Worm (Caenorhabditis elegans) whole organism, young adult: ENCODE data around the gene nep-18.
"Not testable (repeated sequence)": the region's sequence is repeated elsewhere in the genome, so short reads cannot be mapped to it uniquely, and the experiment has no call there.

ENCODE experiments used
- B0336.3 ChIP-seq: fragments of 200-800 bp; sonication (Bioruptor generic); IDR thresholded peaks from 2 replicates; pipeline ENCODE4 v1.3.6; 2022; ENCODE audit warnings: missing genetic modification characterization, missing compliant biosample characterization
- F22D6.2 ChIP-seq: sonication (generic microtip); optimal IDR thresholded peaks from 2 replicates; lab custom pipeline; 2016; ENCODE audit warnings: mild to moderate bottlenecking, missing genetic modification characterization, missing compliant biosample characterization
- F23B12.7 ChIP-seq: sonication (generic microtip); optimal IDR thresholded peaks from 2 replicates; lab custom pipeline; 2017; ENCODE audit warnings: missing genetic modification characterization, mild to moderate bottlenecking, missing compliant biosample characterization, antibody characterized with exemption, moderate library complexity; ENCODE audit not compliant: insufficient read depth
- F39B2.1 ChIP-seq: fragments of 200-800 bp; sonication (Bioruptor generic); IDR thresholded peaks from 2 replicates; pipeline ENCODE4 v1.3.6; 2022; ENCODE audit warnings: missing genetic modification reagents, missing genetic modification characterization, missing compliant biosample characterization
- F49E8.2 ChIP-seq: sonication (generic microtip); optimal IDR thresholded peaks from 3 replicates; lab custom pipeline; 2017; ENCODE audit warnings: missing genetic modification characterization, mild to moderate bottlenecking, missing compliant biosample characterization, antibody characterized with exemption, moderate library complexity; ENCODE audit not compliant: insufficient read depth
- F52B5.7 ChIP-seq: sonication (generic microtip); optimal IDR thresholded peaks from 2 replicates; lab custom pipeline; 2016; ENCODE audit warnings: mild to moderate bottlenecking, missing genetic modification characterization, missing compliant biosample characterization
- F55B11.4 ChIP-seq: sonication (generic microtip); optimal IDR thresholded peaks from 2 replicates; lab custom pipeline; 2016; ENCODE audit warnings: missing compliant biosample characterization, missing genetic modification characterization, borderline replicate concordance; ENCODE audit not compliant: insufficient read depth
- Y67H2A.10 ChIP-seq: fragments of 200-800 bp; sonication (Bioruptor generic); conservative IDR thresholded peaks from 2 replicates; pipeline ENCODE4 v1.3.6; 2022; ENCODE audit warnings: missing genetic modification reagents, missing genetic modification characterization, missing compliant biosample characterization
- ZK185.1 ChIP-seq: sonication (generic microtip); optimal IDR thresholded peaks from 2 replicates; lab custom pipeline; 2016; ENCODE audit warnings: mild to moderate bottlenecking, missing genetic modification characterization, missing compliant biosample characterization; ENCODE audit not compliant: poor library complexity, severe bottlenecking
- aptf-2 ChIP-seq: fragments of 200-800 bp; sonication (Bioruptor generic); conservative IDR thresholded peaks from 2 replicates; pipeline ENCODE4 v1.3.6; 2022; ENCODE audit warnings: missing genetic modification reagents, missing genetic modification characterization, missing compliant biosample characterization
- aptf-3 ChIP-seq: fragments of 200-800 bp; sonication (Bioruptor generic); IDR thresholded peaks from 2 replicates; pipeline ENCODE4 v1.3.6; 2022; ENCODE audit warnings: missing genetic modification characterization, missing compliant biosample characterization
- atf-7 ChIP-seq: sonication (generic microtip); optimal IDR thresholded peaks from 2 replicates; lab custom pipeline; 2017; ENCODE audit warnings: mild to moderate bottlenecking, missing genetic modification characterization, missing compliant biosample characterization
- athp-1 ChIP-seq: sonication (generic microtip); optimal IDR thresholded peaks from 2 replicates; lab custom pipeline; 2017; ENCODE audit warnings: mild to moderate bottlenecking, missing genetic modification characterization, missing compliant biosample characterization
- bed-2 ChIP-seq: fragments of 200-800 bp; sonication (Bioruptor generic); IDR thresholded peaks from 2 replicates; pipeline ENCODE4 v1.3.6; 2022; ENCODE audit warnings: missing genetic modification reagents, missing genetic modification characterization, missing compliant biosample characterization
- cebp-2 ChIP-seq: fragments of 200-800 bp; sonication (Bioruptor generic); IDR thresholded peaks from 2 replicates; pipeline ENCODE4 v1.3.6; 2022; ENCODE audit warnings: missing genetic modification characterization, missing compliant biosample characterization
- ceh-40 ChIP-seq: fragments of 200-800 bp; sonication (Bioruptor generic); IDR thresholded peaks from 2 replicates; pipeline ENCODE4 v1.3.6; 2022; ENCODE audit warnings: missing genetic modification characterization, missing compliant biosample characterization
- chd-7 ChIP-seq: sonication (generic microtip); optimal IDR thresholded peaks from 2 replicates; lab custom pipeline; 2016; ENCODE audit warnings: mild to moderate bottlenecking, missing genetic modification characterization, moderate library complexity, missing compliant biosample characterization
- dox-1 ChIP-seq: fragments of 200-800 bp; sonication (Bioruptor generic); IDR thresholded peaks from 2 replicates; pipeline ENCODE4 v1.3.6; 2022; ENCODE audit warnings: missing genetic modification reagents, missing genetic modification characterization, missing compliant biosample characterization
- dpl-1 ChIP-seq: fragments of 150-350 bp; optimal IDR thresholded peaks from 2 replicates; lab custom pipeline; 2014; ENCODE audit warnings: missing biosample characterization, missing genetic modification reagents, missing genetic modification characterization
- egl-18 ChIP-seq: fragments of 200-800 bp; sonication (Bioruptor generic); IDR thresholded peaks from 2 replicates; pipeline ENCODE4 v1.3.6; 2022; ENCODE audit warnings: missing genetic modification reagents, missing genetic modification characterization, missing compliant biosample characterization
- fkh-3 ChIP-seq: sonication (generic microtip); optimal IDR thresholded peaks from 2 replicates; lab custom pipeline; 2016; ENCODE audit warnings: mild to moderate bottlenecking, missing genetic modification characterization, missing compliant biosample characterization
- hmg-20 ChIP-seq: fragments of 200-800 bp; sonication (Bioruptor generic); IDR thresholded peaks from 2 replicates; pipeline ENCODE4 v1.3.6; 2022; ENCODE audit warnings: missing genetic modification reagents, missing genetic modification characterization, missing compliant biosample characterization
- lsy-27 ChIP-seq: sonication (generic microtip); optimal IDR thresholded peaks from 2 replicates; lab custom pipeline; 2017; ENCODE audit warnings: missing genetic modification characterization, mild to moderate bottlenecking, missing compliant biosample characterization, antibody characterized with exemption, missing genotype, borderline replicate concordance; ENCODE audit not compliant: insufficient read depth
- madf-3 ChIP-seq: fragments of 200-800 bp; sonication (Bioruptor generic); IDR thresholded peaks from 2 replicates; pipeline ENCODE4 v1.3.6; 2022; ENCODE audit warnings: missing genetic modification reagents, missing genetic modification characterization, missing compliant biosample characterization
- nfya-2 ChIP-seq: fragments of 200-800 bp; sonication (Bioruptor generic); IDR thresholded peaks from 2 replicates; pipeline ENCODE4 v1.3.6; 2022; ENCODE audit warnings: missing genetic modification reagents, missing genetic modification characterization, missing compliant biosample characterization
- nfyb-1 ChIP-seq: fragments of 200-800 bp; sonication (Bioruptor generic); IDR thresholded peaks from 2 replicates; pipeline ENCODE4 v1.3.6; 2022; ENCODE audit warnings: missing genetic modification reagents, missing genetic modification characterization, missing compliant biosample characterization
- nhr-80 ChIP-seq: sonication (generic microtip); optimal IDR thresholded peaks from 2 replicates; lab custom pipeline; 2016; ENCODE audit warnings: missing genetic modification characterization, missing compliant biosample characterization
- rec-8 ChIP-seq, 2 experiments: sonication (generic microtip); optimal IDR thresholded peaks; 2 replicates each; lab custom pipeline; 2016; ENCODE audit warnings: mild to moderate bottlenecking in 2 of 2, missing genetic modification characterization in 2 of 2, missing genetic modification reagents in 2 of 2, missing genotype in 2 of 2, missing biosample characterization in 1 of 2, missing compliant biosample characterization in 1 of 2, moderate library complexity in 1 of 2
- sea-2 ChIP-seq: fragments of 200-800 bp; sonication (Bioruptor generic); IDR thresholded peaks from 2 replicates; pipeline ENCODE4 v1.3.6; 2022; ENCODE audit warnings: missing genetic modification characterization, missing compliant biosample characterization
- snpc-1.1 ChIP-seq: sonication (generic microtip); optimal IDR thresholded peaks from 2 replicates; lab custom pipeline; 2017; ENCODE audit warnings: missing genetic modification characterization, mild to moderate bottlenecking, missing compliant biosample characterization, antibody characterized with exemption, moderate library complexity, missing genotype, missing genetic modification reagents; ENCODE audit not compliant: insufficient read depth
- snpc-4 ChIP-seq, 5 experiments: fragments of 150-350 bp in 1 of 5; sonication (generic microtip) in 4 of 5; optimal IDR thresholded peaks; 2 replicates each; lab custom pipeline; 2014 to 2018; ENCODE audit warnings: missing genetic modification characterization in 5 of 5, missing biosample characterization in 3 of 5, antibody characterized with exemption in 2 of 5, mild to moderate bottlenecking in 2 of 5, missing compliant biosample characterization in 2 of 5, missing genotype in 2 of 5, moderate library complexity in 2 of 5, missing genetic modification reagents in 1 of 5
- tbx-9 ChIP-seq: sonication (generic microtip); optimal IDR thresholded peaks from 2 replicates; lab custom pipeline; 2016; ENCODE audit warnings: borderline replicate concordance, missing genetic modification characterization, inconsistent platforms, missing compliant biosample characterization
- zfh-2 ChIP-seq: fragments of 200-800 bp; sonication (Bioruptor generic); conservative IDR thresholded peaks from 2 replicates; pipeline ENCODE4 v1.3.6; 2022; ENCODE audit warnings: missing genetic modification reagents, missing genetic modification characterization, missing compliant biosample characterization
- ztf-22 ChIP-seq: fragments of 200-800 bp; sonication (Bioruptor generic); optimal IDR thresholded peaks from 2 replicates; lab custom pipeline; 2018; ENCODE audit warnings: mild to moderate bottlenecking, missing genetic modification characterization, moderate library complexity, missing compliant biosample characterization
- ztf-28 ChIP-seq: fragments of 200-800 bp; sonication (Bioruptor generic); IDR thresholded peaks from 2 replicates; pipeline ENCODE4 v1.3.6; 2022; ENCODE audit warnings: missing genetic modification reagents, missing genetic modification characterization, missing compliant biosample characterization
- ztf-3 ChIP-seq: fragments of 200-800 bp; sonication (Bioruptor generic); optimal IDR thresholded peaks from 2 replicates; lab custom pipeline; 2018; ENCODE audit warnings: mild to moderate bottlenecking, missing genetic modification characterization, missing compliant biosample characterization

nep-18 gene

DNA sequence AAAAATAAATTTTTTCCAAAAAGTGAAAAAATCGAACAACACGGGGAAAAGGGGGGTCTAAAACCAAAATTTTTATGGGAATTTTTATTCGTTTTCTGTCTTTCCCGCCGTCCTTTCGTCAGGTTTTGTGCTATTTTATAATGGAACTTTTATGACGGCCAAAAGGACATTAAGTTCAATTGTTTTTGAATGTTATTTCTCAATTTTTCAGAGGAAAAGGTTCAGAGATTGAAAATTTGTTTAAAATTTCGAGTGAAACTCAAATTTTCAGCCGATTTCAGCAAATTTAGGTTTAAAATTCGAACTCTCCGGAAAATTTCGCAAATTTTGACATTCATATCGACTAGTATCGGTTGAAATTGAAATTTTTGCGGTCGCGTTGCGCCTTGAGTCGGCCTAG is at the start of gene nep-18:
Gene nep-18, minus strand, starts transcription at position 101 of the 400 bp plus-strand sequence.
- TF ChIP-seq rec-8 (tag; optimal IDR thresholded peaks at IDR 0.05; lab: Kevin White, UChicago) = no peak
- no peak for TF ChIP-seq lsy-27 (tag; lab: Kevin White, UChicago)
- no peak for TF ChIP-seq tbx-9 (tag; lab: Kevin White, UChicago)
- no peak for TF ChIP-seq F52B5.7
- TF ChIP-seq athp-1 (tag; lab: Kevin White, UChicago) = no peak
- no peak for TF ChIP-seq cebp-2 (GFP tag; lab: Robert Waterston, UW)
- TF ChIP-seq dpl-1 (GFP tag; lab: Kevin White, UChicago) = no peak
- no peak for TF ChIP-seq chd-7 (tag; lab: Kevin White, UChicago)
- TF ChIP-seq madf-3 = no peak
- TF ChIP-seq, all 124 proteins: peak for 0

DNA sequence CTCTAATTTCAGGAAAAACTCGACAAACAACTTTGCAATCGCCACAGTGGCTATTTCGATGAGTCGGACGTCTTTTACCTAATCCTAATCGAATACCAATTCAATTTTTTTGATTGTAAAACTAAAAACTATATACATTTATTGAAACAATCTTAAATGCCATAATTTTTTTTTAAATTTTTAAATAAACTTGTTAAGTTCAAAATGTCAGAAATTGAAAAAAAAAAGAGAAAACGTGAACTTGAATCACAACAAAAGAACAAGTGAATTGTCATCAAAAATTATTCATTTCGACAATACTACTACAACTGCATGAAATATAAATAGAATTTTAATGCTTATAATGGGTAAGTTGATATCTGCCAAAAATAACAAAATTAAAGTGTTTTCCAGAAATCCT is 48.4 kb upstream of the nep-18 start, which contains the start of gene D2062.13:
Gene D2062.13, plus strand, starts transcription at position 301 of the 400 bp plus-strand sequence.
- TF ChIP-seq F23B12.7, F49E8.2, F55B11.4 (tag; lab: Kevin White, UChicago): not testable (repeated sequence)

DNA sequence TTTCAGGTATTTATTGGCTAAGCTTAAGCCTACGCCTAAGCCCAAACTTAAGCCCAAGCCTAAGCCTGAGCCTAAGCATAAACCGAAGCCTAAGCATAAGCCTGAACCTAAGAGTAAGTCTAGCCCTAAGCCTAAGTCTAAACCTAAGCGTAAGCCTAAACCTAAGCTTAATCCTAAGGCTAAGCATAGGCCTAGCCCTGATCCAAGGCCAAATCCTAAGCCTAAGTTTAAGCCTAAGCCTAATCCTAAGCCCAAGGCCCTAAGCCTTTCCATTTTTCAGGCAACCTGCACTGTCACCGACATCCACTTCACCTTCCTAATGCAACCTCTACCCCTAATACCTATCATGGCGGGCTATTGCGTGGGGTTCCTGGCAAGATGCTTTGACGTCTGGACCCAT is 47.1 kb upstream of the nep-18 start:
- TF ChIP-seq nhr-80 (tag; lab: Kevin White, UChicago) (no peak), ztf-28 (GFP tag; lab: Robert Waterston, UW) (0 out of 2 replicates have a peak, but pooled peaks have one; percentile 9), ztf-3 (GFP tag; lab: Kevin White, UChicago) (no peak), chd-7 (tag; lab: Kevin White, UChicago) (no peak)

DNA sequence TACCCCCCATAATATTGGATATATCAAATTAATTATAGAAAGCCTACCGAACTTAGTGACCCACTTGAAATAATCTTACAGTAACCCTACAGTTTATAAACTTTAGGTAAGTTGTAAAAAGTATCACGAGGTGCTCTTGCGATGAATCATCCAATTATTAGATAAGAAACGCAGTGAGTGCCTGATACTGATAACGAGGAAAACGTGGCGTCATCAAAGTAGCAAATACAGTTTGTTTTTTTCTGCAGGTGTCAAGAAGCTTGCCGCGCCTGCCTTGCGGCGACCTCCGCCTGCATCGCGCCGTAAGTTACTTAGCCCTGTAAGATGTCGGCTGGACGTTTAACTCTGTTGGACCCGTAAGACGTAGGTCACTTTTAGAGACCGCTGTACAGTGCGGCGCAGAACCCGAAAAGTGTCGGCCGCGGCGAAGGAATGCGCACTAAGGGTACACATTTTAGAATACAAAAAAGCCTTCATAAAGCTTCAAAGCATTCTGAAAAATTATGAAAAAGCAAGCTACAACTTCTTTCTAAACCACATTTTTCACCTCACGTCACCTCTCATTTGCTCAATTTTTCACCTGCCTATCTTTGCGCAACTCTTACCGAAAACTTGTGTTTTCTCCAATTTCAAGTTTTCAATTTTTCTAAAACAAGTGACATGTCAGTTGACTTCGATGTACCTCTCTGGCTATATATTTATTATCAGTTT is 46.5 kb upstream of the nep-18 start, which contains the start of gene sri-38:
Gene sri-38, plus strand, starts transcription at position 661 of the 711 bp plus-strand sequence.
- TF ChIP-seq ZK185.1 (tag; lab: Kevin White, UChicago) = no peak
- TF ChIP-seq atf-7 = peak; percentile 56
- no peak for TF ChIP-seq snpc-1.1 (tag; lab: Kevin White, UChicago)
- no peak for TF ChIP-seq ztf-28 (GFP tag; lab: Robert Waterston, UW)
- no peak for TF ChIP-seq F39B2.1 (GFP tag; lab: Robert Waterston, UW)
- 0 out of 2 replicates have a peak, but pooled peaks have one; percentile 54 for TF ChIP-seq zfh-2 (GFP tag; lab: Robert Waterston, UW)
- peak; percentile 63; the same call in 1 of the 2 replicates for TF ChIP-seq dox-1 (GFP tag; lab: Robert Waterston, UW)
- TF ChIP-seq dpl-1 (GFP tag; lab: Kevin White, UChicago) = no peak
- peak; percentile 67 for TF ChIP-seq nhr-80 (tag; lab: Kevin White, UChicago)
- TF ChIP-seq F55B11.4 (tag; lab: Kevin White, UChicago) = no peak
- TF ChIP-seq snpc-4 (GFP tag; optimal IDR thresholded peaks at IDR 0.05; lab: Kevin White, UChicago) = no peak
- TF ChIP-seq snpc-4 (tag; optimal IDR thresholded peaks at IDR 0.05; lab: Kevin White, UChicago) = no peak
- TF ChIP-seq hmg-20 (GFP tag; lab: Robert Waterston, UW) = no peak
- no peak for TF ChIP-seq nfya-2 (GFP tag; lab: Robert Waterston, UW)
- no peak for TF ChIP-seq egl-18 (GFP tag; lab: Robert Waterston, UW)
- TF ChIP-seq, all 124 proteins: peak for 4

DNA sequence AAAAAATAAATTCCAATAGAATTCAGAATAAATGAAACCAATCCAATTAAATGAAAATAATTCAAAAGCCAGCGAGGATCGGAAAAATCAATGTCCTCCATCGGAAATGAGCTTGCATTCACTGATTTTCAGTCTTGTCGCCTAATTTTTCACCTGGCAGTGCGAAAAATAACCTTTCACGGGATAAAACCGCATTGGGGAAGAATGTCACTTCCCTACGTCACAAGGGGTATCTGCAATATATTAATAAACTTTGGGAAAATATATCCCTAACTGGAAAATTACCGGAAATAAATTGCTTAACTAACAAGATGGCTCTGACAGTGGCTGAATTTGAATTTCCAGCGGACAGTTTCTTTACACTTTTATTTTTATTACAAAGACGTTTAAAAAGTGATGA is 41.4 kb upstream of the nep-18 start, which contains the start of gene sri-77:
Gene sri-77, minus strand, starts transcription at position 101 of the 400 bp plus-strand sequence.
- TF ChIP-seq snpc-1.1 (tag; lab: Kevin White, UChicago) (no peak), ztf-3 (GFP tag; lab: Kevin White, UChicago) (no peak), lsy-27 (tag; lab: Kevin White, UChicago) (no peak), Y67H2A.10 (no peak), tbx-9 (tag; lab: Kevin White, UChicago) (no peak), sea-2 (GFP tag; lab: Robert Waterston, UW) (no peak), nfyb-1 (GFP tag; lab: Robert Waterston, UW) (no peak), aptf-3 (GFP tag; lab: Robert Waterston, UW) (no peak), ceh-40 (GFP tag; lab: Robert Waterston, UW) (no peak), aptf-2 (GFP tag; lab: Robert Waterston, UW) (no peak), bed-2 (GFP tag; lab: Robert Waterston, UW) (no peak), F22D6.2 (tag; lab: Kevin White, UChicago) (no peak), zfh-2 (GFP tag; lab: Robert Waterston, UW) (no peak), ztf-22 (GFP tag; lab: Kevin White, UChicago) (no peak), fkh-3 (tag; lab: Kevin White, UChicago) (no peak), B0336.3 (GFP tag; lab: Robert Waterston, UW) (no peak)
